Fruit fly (Drosophila melanogaster) whole organism, embryonic: Measurements from ENCODE around the gene mRpL33.
A peak's percentile ranks its signal among the peaks of the same experiment; 100 is the strongest.

ENCODE experiments used
- CG10147 ChIP-seq: fragments of 200-800 bp; sonication (Bioruptor generic); optimal IDR thresholded peaks from 2 replicates; lab custom pipeline; 2019; ENCODE audit warnings: missing biosample characterization, mild to moderate bottlenecking, missing genetic modification characterization, moderate library complexity
- CG10209 ChIP-seq: fragments of 200-800 bp; sonication (Bioruptor generic); optimal IDR thresholded peaks from 3 replicates; lab custom pipeline; 2017; ENCODE audit warnings: missing biosample characterization, mild to moderate bottlenecking, missing genetic modification characterization, missing genetic modification reagents
- CG10543 ChIP-seq: fragments of 200-800 bp; sonication (Bioruptor generic); optimal IDR thresholded peaks from 3 replicates; lab custom pipeline; 2017; ENCODE audit warnings: missing biosample characterization, mild to moderate bottlenecking, missing genetic modification characterization, moderate library complexity
- CG10979 ChIP-seq: fragments of 200-800 bp; sonication (Bioruptor generic); optimal IDR thresholded peaks from 2 replicates; lab custom pipeline; 2018; ENCODE audit warnings: missing biosample characterization, mild to moderate bottlenecking, missing genetic modification characterization, moderate library complexity
- CG11723 ChIP-seq: fragments of 200-800 bp; sonication (Bioruptor generic); optimal IDR thresholded peaks from 2 replicates; lab custom pipeline; 2017; ENCODE audit warnings: missing biosample characterization, mild to moderate bottlenecking, missing genetic modification characterization
- CG13296 ChIP-seq: fragments of 200-800 bp; sonication (Bioruptor generic); optimal IDR thresholded peaks from 3 replicates; lab custom pipeline; 2018; ENCODE audit warnings: missing biosample characterization, mild to moderate bottlenecking, missing genetic modification characterization
- CG14667 ChIP-seq: fragments of 200-800 bp; sonication (Bioruptor generic); IDR thresholded peaks from 2 replicates; pipeline ENCODE4 v1.3.6; 2022; ENCODE audit warnings: missing biosample characterization, missing genetic modification characterization
- CG14710 ChIP-seq: fragments of 200-800 bp; sonication (Bioruptor generic); optimal IDR thresholded peaks from 3 replicates; lab custom pipeline; 2019; ENCODE audit warnings: missing biosample characterization, mild to moderate bottlenecking, missing genetic modification characterization, moderate library complexity
- CG14860 ChIP-seq: fragments of 200-800 bp; sonication (Bioruptor generic); IDR thresholded peaks from 3 replicates; pipeline ENCODE4 v1.3.6; 2022; ENCODE audit warnings: missing biosample characterization, missing genetic modification characterization; ENCODE audit not compliant: partially characterized antibody
- CG16815 ChIP-seq: fragments of 200-800 bp; sonication (Bioruptor generic); optimal IDR thresholded peaks from 3 replicates; lab custom pipeline; 2017; ENCODE audit warnings: missing biosample characterization, mild to moderate bottlenecking, missing genetic modification characterization
- CG16863 ChIP-seq: fragments of 200-800 bp; sonication (Bioruptor generic); optimal IDR thresholded peaks from 3 replicates; lab custom pipeline; 2016; ENCODE audit warnings: missing biosample characterization, missing genetic modification characterization
- CG17186 ChIP-seq: fragments of 200-800 bp; sonication (Bioruptor generic); optimal IDR thresholded peaks from 3 replicates; lab custom pipeline; 2017; ENCODE audit warnings: missing biosample characterization, missing genetic modification reagents, missing genetic modification characterization
- CG17328 ChIP-seq: fragments of 200-800 bp; sonication (Bioruptor generic); IDR thresholded peaks from 2 replicates; pipeline ENCODE4 v1.3.6; 2022; ENCODE audit warnings: missing biosample characterization, missing genetic modification characterization
- CG2712 ChIP-seq: fragments of 200-800 bp; optimal IDR thresholded peaks from 3 replicates; lab custom pipeline; 2019; ENCODE audit warnings: missing biosample characterization, mild to moderate bottlenecking, missing genetic modification characterization, moderate library complexity
- CG30403 ChIP-seq: fragments of 200-800 bp; sonication (Bioruptor generic); optimal IDR thresholded peaks from 3 replicates; lab custom pipeline; 2016; ENCODE audit warnings: missing biosample characterization, missing genetic modification characterization
- CG6683 ChIP-seq: fragments of 200-800 bp; sonication (Bioruptor generic); optimal IDR thresholded peaks from 2 replicates; lab custom pipeline; 2017; ENCODE audit warnings: missing biosample characterization, mild to moderate bottlenecking, missing genetic modification characterization, missing genetic modification reagents
- CG6854 ChIP-seq: fragments of 200-800 bp; sonication (Bioruptor generic); optimal IDR thresholded peaks from 3 replicates; lab custom pipeline; 2017; ENCODE audit warnings: missing biosample characterization, mild to moderate bottlenecking, missing genetic modification characterization
- CG7987 ChIP-seq: fragments of 200-800 bp; sonication (Bioruptor generic); optimal IDR thresholded peaks from 2 replicates; lab custom pipeline; 2018; ENCODE audit warnings: missing biosample characterization, mild to moderate bottlenecking, missing genetic modification characterization, moderate library complexity
- CG9797 ChIP-seq: fragments of 200-800 bp; sonication (Bioruptor generic); optimal IDR thresholded peaks from 3 replicates; lab custom pipeline; 2018; ENCODE audit warnings: missing biosample characterization, mild to moderate bottlenecking, missing genetic modification characterization
- Dfd ChIP-seq, 2 experiments: fragments of >200 bp; optimal IDR thresholded peaks; 2 replicates each; lab custom pipeline; 2017; ENCODE audit warnings: missing biosample characterization in 2 of 2, missing genetic modification characterization in 2 of 2
- Dref ChIP-seq: fragments of 200-800 bp; sonication (Bioruptor generic); IDR thresholded peaks from 2 replicates; pipeline ENCODE4 v1.3.6; 2022; ENCODE audit warnings: missing biosample characterization, missing genetic modification characterization
- ERR ChIP-seq: fragments of 200-800 bp; sonication (Bioruptor generic); optimal IDR thresholded peaks from 2 replicates; lab custom pipeline; 2016; ENCODE audit warnings: missing biosample characterization, missing genetic modification characterization
- Ets97D ChIP-seq: fragments of 200-800 bp; sonication (Bioruptor generic); optimal IDR thresholded peaks from 3 replicates; lab custom pipeline; 2016; ENCODE audit warnings: missing biosample characterization, missing genetic modification characterization
- Hr51 ChIP-seq, 2 experiments: fragments of 200-800 bp; sonication (Bioruptor generic); optimal IDR thresholded peaks; 2 replicates in 1 of 2; 3 replicates in 1 of 2; lab custom pipeline; 2016 to 2018; ENCODE audit warnings: missing biosample characterization in 2 of 2, missing genetic modification characterization in 2 of 2, mild to moderate bottlenecking in 1 of 2, moderate library complexity in 1 of 2
- Lhr ChIP-seq: fragments of 200-800 bp; sonication (Bioruptor generic); optimal IDR thresholded peaks from 3 replicates; lab custom pipeline; 2017; ENCODE audit warnings: mild to moderate bottlenecking, missing biosample characterization, missing genetic modification reagents, missing genetic modification characterization
- Lim3 ChIP-seq: fragments of 200-800 bp; sonication (Bioruptor generic); IDR thresholded peaks from 2 replicates; pipeline ENCODE4 v1.3.6; 2022; ENCODE audit warnings: missing biosample characterization, missing genetic modification characterization
- NfI ChIP-seq: fragments of 200-800 bp; sonication (Bioruptor generic); optimal IDR thresholded peaks from 3 replicates; lab custom pipeline; 2018; ENCODE audit warnings: missing biosample characterization, mild to moderate bottlenecking, missing genetic modification characterization, moderate library complexity
- Six4 ChIP-seq: fragments of 200-800 bp; sonication (Bioruptor generic); optimal IDR thresholded peaks from 2 replicates; lab custom pipeline; 2016; ENCODE audit warnings: missing biosample characterization, missing genetic modification characterization
- Sry-β ChIP-seq: fragments of 200-800 bp; sonication (Bioruptor generic); optimal IDR thresholded peaks from 2 replicates; lab custom pipeline; 2018; ENCODE audit warnings: missing biosample characterization, mild to moderate bottlenecking, missing genetic modification characterization, moderate library complexity
- Ssrp ChIP-seq: fragments of 200-800 bp; sonication (Bioruptor generic); optimal IDR thresholded peaks from 2 replicates; lab custom pipeline; 2018; ENCODE audit warnings: missing biosample characterization, mild to moderate bottlenecking, missing genetic modification characterization, moderate library complexity
- ac ChIP-seq: fragments of 200-800 bp; sonication (Bioruptor generic); optimal IDR thresholded peaks from 3 replicates; lab custom pipeline; 2017; ENCODE audit warnings: missing biosample characterization, mild to moderate bottlenecking, missing genetic modification characterization
- ash1 ChIP-seq: fragments of 200-800 bp; sonication (Bioruptor generic); optimal IDR thresholded peaks from 2 replicates; lab custom pipeline; 2018; ENCODE audit warnings: missing biosample characterization, mild to moderate bottlenecking, missing genetic modification characterization
- bbx ChIP-seq: fragments of 200-800 bp; sonication (Bioruptor generic); IDR thresholded peaks from 2 replicates; pipeline ENCODE4 v1.3.6; 2022; ENCODE audit warnings: missing biosample characterization, missing genetic modification characterization; ENCODE audit not compliant: partially characterized antibody
- dan ChIP-seq: fragments of 200-800 bp; sonication (Bioruptor generic); IDR thresholded peaks from 2 replicates; pipeline ENCODE4 v1.3.6; 2022; ENCODE audit warnings: missing biosample characterization, missing genetic modification characterization
- danr ChIP-seq: fragments of 200-800 bp; sonication (Bioruptor generic); IDR thresholded peaks from 2 replicates; pipeline ENCODE4 v1.3.6; 2022; ENCODE audit warnings: missing biosample characterization, missing genetic modification characterization
- disco-r ChIP-seq: fragments of 200-800 bp; sonication (Bioruptor generic); optimal IDR thresholded peaks from 2 replicates; lab custom pipeline; 2016; ENCODE audit warnings: missing biosample characterization, missing genetic modification characterization
- fru ChIP-seq: fragments of >200 bp; optimal IDR thresholded peaks from 2 replicates; lab custom pipeline; 2017
- gsb-n ChIP-seq: fragments of 200-800 bp; sonication (Bioruptor generic); optimal IDR thresholded peaks from 3 replicates; lab custom pipeline; 2018; ENCODE audit warnings: missing biosample characterization, mild to moderate bottlenecking, missing genetic modification characterization
- her ChIP-seq: fragments of 200-800 bp; sonication (Bioruptor generic); optimal IDR thresholded peaks from 2 replicates; lab custom pipeline; 2016; ENCODE audit warnings: missing biosample characterization, missing genetic modification characterization
- kni ChIP-seq: fragments of 200-800 bp; sonication (Bioruptor generic); optimal IDR thresholded peaks from 3 replicates; lab custom pipeline; 2017; ENCODE audit warnings: mild to moderate bottlenecking, missing biosample characterization, missing genetic modification reagents, missing genetic modification characterization
- odd ChIP-seq: fragments of 200-800 bp; sonication (Bioruptor generic); optimal IDR thresholded peaks from 2 replicates; lab custom pipeline; 2017; ENCODE audit warnings: missing biosample characterization, mild to moderate bottlenecking, missing genetic modification characterization
- onecut ChIP-seq: fragments of 200-800 bp; sonication (Bioruptor generic); IDR thresholded peaks from 2 replicates; pipeline ENCODE4 v1.3.6; 2022; ENCODE audit warnings: missing biosample characterization, missing genetic modification characterization
- prd ChIP-seq, 3 experiments: fragments of >200 bp in 2 of 3; fragments of 200-800 bp in 1 of 3; sonication (Bioruptor generic) in 1 of 3; optimal IDR thresholded peaks in 2 of 3; IDR thresholded peaks in 1 of 3; 2 replicates in 2 of 3; 3 replicates in 1 of 3; pipeline versions ENCODE4 v1.3.6 to Lab custom; 2017 to 2022; ENCODE audit warnings: missing biosample characterization in 1 of 3, missing genetic modification characterization in 1 of 3
- stwl ChIP-seq: fragments of 200-800 bp; sonication (Bioruptor generic); optimal IDR thresholded peaks from 3 replicates; lab custom pipeline; 2018; ENCODE audit warnings: missing biosample characterization, mild to moderate bottlenecking, missing genetic modification characterization, moderate library complexity
- sug ChIP-seq: fragments of 200-800 bp; optimal IDR thresholded peaks from 2 replicates; lab custom pipeline; 2019; ENCODE audit warnings: missing biosample characterization, mild to moderate bottlenecking, missing genetic modification characterization, moderate library complexity
- twi ChIP-seq: fragments of 200-800 bp; optimal IDR thresholded peaks from 2 replicates; lab custom pipeline; 2019; ENCODE audit warnings: missing biosample characterization, mild to moderate bottlenecking, missing genetic modification characterization, moderate library complexity
- tx ChIP-seq: fragments of 200-800 bp; sonication (Bioruptor generic); optimal IDR thresholded peaks from 2 replicates; lab custom pipeline; 2016; ENCODE audit warnings: missing biosample characterization, missing genetic modification characterization
- unpg ChIP-seq: fragments of 200-800 bp; sonication (Bioruptor generic); optimal IDR thresholded peaks from 3 replicates; lab custom pipeline; 2018; ENCODE audit warnings: missing biosample characterization, mild to moderate bottlenecking, missing genetic modification characterization, moderate library complexity

Gene mRpL33

DNA sequence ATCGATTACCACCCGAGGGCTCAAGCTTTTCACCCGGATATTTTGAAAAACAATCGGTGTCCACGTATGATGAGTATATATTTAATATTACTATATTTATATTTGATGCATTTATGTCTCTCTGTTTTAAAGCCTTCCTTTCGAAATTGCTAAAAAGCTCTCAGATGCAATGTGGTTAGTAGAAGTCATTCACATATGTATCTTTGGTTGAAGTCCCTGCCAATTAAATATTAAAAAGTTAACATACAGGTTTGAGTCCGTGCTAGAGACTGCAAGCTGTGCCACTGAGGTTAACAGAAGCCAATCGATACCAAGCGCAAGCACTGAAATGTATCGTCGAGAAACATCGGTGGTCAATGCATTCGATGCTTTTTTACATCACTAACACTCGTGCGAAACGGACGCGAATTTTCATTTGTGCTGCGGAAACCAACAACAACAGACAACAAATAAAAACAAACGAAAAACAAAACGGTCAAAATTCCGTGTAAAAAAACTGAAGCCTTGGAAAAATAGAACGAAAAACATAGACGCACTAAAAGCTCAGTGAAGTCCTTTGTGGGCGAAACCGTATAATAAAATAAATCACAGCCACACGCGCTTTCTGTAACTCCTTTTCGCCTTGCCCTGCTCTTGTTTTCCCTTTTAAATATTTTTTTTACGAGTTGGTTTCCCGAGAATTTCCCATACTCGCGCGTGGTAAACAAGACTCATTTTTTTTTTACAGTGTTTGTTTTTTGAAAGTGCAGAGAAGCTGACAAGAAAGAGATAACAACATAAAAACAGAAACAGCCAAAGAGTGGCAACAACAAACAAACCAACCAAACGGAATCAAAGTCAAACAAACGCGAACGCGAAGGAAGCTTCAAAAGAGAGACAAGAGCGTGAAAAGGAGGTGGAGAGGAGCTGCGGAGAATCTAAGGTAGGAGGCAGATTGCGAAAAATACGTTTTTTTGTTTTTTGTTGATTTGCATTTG lies 491 bp upstream of the mRpL33 start, which contains the start of gene norpA (continued):
- TF ChIP-seq Ssrp (no peak), ERR (peak; percentile 19), CG10979 (tag; lab: Kevin White, UChicago) (no peak), prd (optimal IDR thresholded peaks at IDR 0.05; lab: Kevin White, UChicago) (no peak), prd (GFP tag; IDR thresholded peaks at IDR 0.05; lab: Robert Waterston, UW) (peak; percentile 22; the same call in 1 of the 3 replicates), Six4 (GFP tag; lab: Kevin White, UChicago) (no peak), ash1 (GFP tag; lab: Kevin White, UChicago) (no peak), ac (GFP tag; lab: Kevin White, UChicago) (no peak), CG10209 (no peak), sug (no peak), CG6683 (GFP tag; lab: Kevin White, UChicago) (no peak), fru (lab: Kevin White, UChicago) (no peak), CG10147 (GFP tag; lab: Kevin White, UChicago) (no peak), CG2712 (no peak), CG16815 (GFP tag; lab: Kevin White, UChicago) (no peak), danr (GFP tag; lab: Robert Waterston, UW) (no peak), twi (tag; lab: Kevin White, UChicago) (no peak), onecut (GFP tag; lab: Robert Waterston, UW) (no peak), CG17186 (GFP tag; lab: Kevin White, UChicago) (peak; percentile 78), her (GFP tag; lab: Kevin White, UChicago) (no peak), CG16863 (GFP tag; lab: Kevin White, UChicago) (no peak), CG30403 (GFP tag; lab: Kevin White, UChicago) (peak; percentile 46), CG6854 (GFP tag; lab: Kevin White, UChicago) (no peak), CG9797 (GFP tag; lab: Kevin White, UChicago) (peak; percentile 12), Ets97D (peak; percentile 56), CG14667 (no peak), tx (GFP tag; lab: Kevin White, UChicago) (no peak), CG11723 (peak; percentile 1), Lim3 (GFP tag; lab: Robert Waterston, UW) (no peak), stwl (peak; percentile 82), NfI (GFP tag; lab: Kevin White, UChicago) (no peak), CG14710 (peak; percentile 45), CG14860 (GFP tag; lab: Robert Waterston, UW) (peak; percentile 86), CG17328 (GFP tag; lab: Robert Waterston, UW) (no peak), Dfd (GFP tag; optimal IDR thresholded peaks at IDR 0.05; lab: Kevin White, UChicago) (no peak), Hr51 (GFP tag; optimal IDR thresholded peaks at IDR 0.05; lab: Kevin White, UChicago) (peak; percentile 21 to 51), kni (GFP tag; lab: Kevin White, UChicago) (no peak), disco-r (no peak), dan (GFP tag; lab: Robert Waterston, UW) (no peak), CG10543 (GFP tag; lab: Kevin White, UChicago) (no peak), Dref (peak; percentile 90), gsb-n (tag; lab: Kevin White, UChicago) (no peak), odd (GFP tag; lab: Kevin White, UChicago) (no peak), Lhr (GFP tag; lab: Kevin White, UChicago) (peak; percentile 45), CG7987 (GFP tag; lab: Kevin White, UChicago) (no peak), CG13296 (GFP tag; lab: Kevin White, UChicago) (no peak), Sry-β (GFP tag; lab: Kevin White, UChicago) (no peak), unpg (GFP tag; lab: Kevin White, UChicago) (peak; percentile 21), bbx (GFP tag; lab: Robert Waterston, UW) (peak; percentile 98)
